Fruit fly (Drosophila melanogaster): ENCODE measurements around the gene Psn.
A peak's percentile ranks its signal among the peaks of the same experiment; 100 is the strongest.

Gene Psn

DNA sequence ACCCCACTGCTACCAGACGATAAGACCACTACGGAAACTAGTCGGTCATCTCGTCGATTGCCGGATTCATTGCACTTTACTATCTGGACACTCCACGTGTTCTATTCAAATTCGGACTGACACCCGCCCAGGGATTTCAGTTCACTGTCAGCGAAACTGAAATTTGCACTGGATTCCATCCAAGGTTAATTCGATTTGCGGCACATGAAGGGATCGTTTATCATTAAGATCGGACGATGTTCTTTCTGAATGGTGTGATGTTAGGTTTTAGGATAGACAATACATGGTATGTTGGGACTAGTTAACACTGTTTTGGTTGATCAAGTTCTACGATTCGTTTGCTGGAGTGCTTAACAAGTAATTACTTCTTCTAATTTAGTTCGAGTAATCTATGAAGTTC, 33.7 kb downstream of the Psn start, which contains the start of gene CG42764:
Gene CG42764 (minus strand): TSS at position 101 of the 400 bp plus-strand sequence.
- TF ChIP-seq sage (GFP tag; optimal IDR thresholded peaks at IDR 0.05) (no peak), OdsH (GFP tag; optimal IDR thresholded peaks at IDR 0.05) (no peak), pan (optimal IDR thresholded peaks at IDR 0.05) (no peak), Hnf4 (GFP tag; optimal IDR thresholded peaks at IDR 0.05) (no peak), Vsx2 (GFP tag; optimal IDR thresholded peaks at IDR 0.05; ENCODE audit: partially characterized antibody) (no peak), N (GFP tag; optimal IDR thresholded peaks at IDR 0.05) (no peak)

DNA sequence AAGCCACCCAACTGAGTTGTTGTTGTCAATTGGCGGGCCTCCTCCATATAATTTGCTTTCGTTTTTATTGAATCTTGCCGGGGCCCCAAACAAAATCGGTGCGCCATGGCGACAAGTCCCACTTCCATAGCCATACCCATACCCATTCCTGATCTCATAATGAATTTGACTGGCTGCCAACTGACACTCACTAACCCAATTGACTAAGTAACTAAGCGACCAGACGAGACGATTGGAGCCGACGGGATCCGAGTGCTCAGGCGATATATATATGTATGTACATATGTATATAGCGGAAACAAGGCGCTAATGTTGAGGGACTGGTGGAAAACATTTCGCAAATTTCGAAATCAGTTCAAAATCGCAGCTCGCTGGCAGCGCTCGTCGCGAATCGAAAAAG, 34.3 kb downstream of the Psn start, which contains the start of gene Tdh:
Gene Tdh (plus strand): TSS at position 346 of the 400 bp plus-strand sequence.
- TF ChIP-seq GATAd (GFP tag; optimal IDR thresholded peaks at IDR 0.05) (no peak), dmrt93B (GFP tag; optimal IDR thresholded peaks at IDR 0.05) (no peak), lola (GFP tag; optimal IDR thresholded peaks at IDR 0.05) (no peak), Vsx2 (GFP tag; optimal IDR thresholded peaks at IDR 0.05; ENCODE audit: partially characterized antibody) (no peak), brk (GFP tag; optimal IDR thresholded peaks at IDR 0.05) (no peak), pan (optimal IDR thresholded peaks at IDR 0.05) (no peak), Myc (optimal IDR thresholded peaks at IDR 0.05) (no peak), Jra (GFP tag; optimal IDR thresholded peaks at IDR 0.05) (no peak), CG9705 (GFP tag; optimal IDR thresholded peaks at IDR 0.05) (no peak), dsf (GFP tag; optimal IDR thresholded peaks at IDR 0.05; ENCODE audit: borderline replicate concordance) (no peak), foxo (GFP tag; optimal IDR thresholded peaks at IDR 0.05) (no peak)

DNA sequence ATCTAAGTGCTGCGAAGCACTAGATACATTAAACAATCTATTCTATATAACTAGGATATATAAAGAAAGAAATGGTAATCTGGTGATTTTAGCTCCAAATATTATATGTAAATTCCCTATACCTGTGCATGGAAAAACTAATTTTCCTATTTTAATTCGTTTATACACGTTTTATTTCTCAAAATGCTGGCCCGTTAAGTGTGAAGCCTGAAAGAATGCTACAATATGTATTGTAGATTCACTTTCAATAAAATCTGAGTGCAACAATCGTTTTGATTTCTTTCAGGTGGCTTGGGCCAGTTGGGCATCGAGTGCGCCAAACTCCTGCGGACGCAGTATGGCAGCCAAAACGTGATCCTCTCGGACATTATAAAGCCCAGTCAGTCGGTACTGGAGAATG, 35.2 kb downstream of the Psn start:
- no peak for TF ChIP-seq Dif (GFP tag; optimal IDR thresholded peaks at IDR 0.05; ENCODE audit: partially characterized antibody)
- TF ChIP-seq Mio (GFP tag; optimal IDR thresholded peaks at IDR 0.05) = no peak

DNA sequence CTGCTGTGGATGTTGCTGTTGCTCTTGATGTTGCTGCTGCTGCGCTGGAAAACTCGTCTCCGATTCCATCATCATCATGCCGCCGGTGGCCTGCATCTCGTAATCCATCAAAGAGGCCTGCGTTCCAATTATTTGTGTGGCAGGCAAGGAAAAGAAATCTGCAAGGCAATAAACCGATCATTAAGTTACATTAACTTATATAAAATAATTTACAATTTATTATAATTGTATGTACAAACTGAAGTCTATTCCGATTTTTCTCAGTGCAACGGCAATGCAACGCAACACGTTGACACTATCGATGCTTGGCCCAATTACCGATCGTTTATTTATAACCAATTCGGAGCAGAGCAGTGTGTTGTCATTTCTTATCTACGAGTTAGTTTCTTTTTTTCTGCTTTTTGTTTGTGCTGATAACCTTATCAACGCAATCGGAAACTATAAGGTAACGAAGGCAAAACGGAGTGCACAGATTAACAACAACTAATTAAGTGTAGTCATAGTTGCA, 38.8 kb downstream of the Psn start:
- TF ChIP-seq psq (GFP tag; optimal IDR thresholded peaks at IDR 0.05) (no peak), Dfd (GFP tag; optimal IDR thresholded peaks at IDR 0.05) (no peak), Sp1 (GFP tag; optimal IDR thresholded peaks at IDR 0.05) (no peak), N (GFP tag; optimal IDR thresholded peaks at IDR 0.05) (no peak), foxo (GFP tag; optimal IDR thresholded peaks at IDR 0.05) (no peak), CG32264 (GFP tag; optimal IDR thresholded peaks at IDR 0.05) (no peak), h (GFP tag; optimal IDR thresholded peaks at IDR 0.05) (no peak), ey (GFP tag; optimal IDR thresholded peaks at IDR 0.05) (no peak), jim (GFP tag; optimal IDR thresholded peaks at IDR 0.05) (no peak), brk (GFP tag; optimal IDR thresholded peaks at IDR 0.05) (no peak), Abd-B (GFP tag; optimal IDR thresholded peaks at IDR 0.05) (no peak), Hr78 (GFP tag; optimal IDR thresholded peaks at IDR 0.05) (no peak), Myc (optimal IDR thresholded peaks at IDR 0.05) (no peak), dl (GFP tag; optimal IDR thresholded peaks at IDR 0.05; ENCODE audit: insufficient read depth in 1 of 2, partially characterized antibody in 2 of 2) (no peak), Vsx2 (GFP tag; optimal IDR thresholded peaks at IDR 0.05; ENCODE audit: partially characterized antibody) (no peak), Dif (GFP tag; optimal IDR thresholded peaks at IDR 0.05; ENCODE audit: partially characterized antibody) (no peak), GATAd (GFP tag; optimal IDR thresholded peaks at IDR 0.05) (no peak)

DNA sequence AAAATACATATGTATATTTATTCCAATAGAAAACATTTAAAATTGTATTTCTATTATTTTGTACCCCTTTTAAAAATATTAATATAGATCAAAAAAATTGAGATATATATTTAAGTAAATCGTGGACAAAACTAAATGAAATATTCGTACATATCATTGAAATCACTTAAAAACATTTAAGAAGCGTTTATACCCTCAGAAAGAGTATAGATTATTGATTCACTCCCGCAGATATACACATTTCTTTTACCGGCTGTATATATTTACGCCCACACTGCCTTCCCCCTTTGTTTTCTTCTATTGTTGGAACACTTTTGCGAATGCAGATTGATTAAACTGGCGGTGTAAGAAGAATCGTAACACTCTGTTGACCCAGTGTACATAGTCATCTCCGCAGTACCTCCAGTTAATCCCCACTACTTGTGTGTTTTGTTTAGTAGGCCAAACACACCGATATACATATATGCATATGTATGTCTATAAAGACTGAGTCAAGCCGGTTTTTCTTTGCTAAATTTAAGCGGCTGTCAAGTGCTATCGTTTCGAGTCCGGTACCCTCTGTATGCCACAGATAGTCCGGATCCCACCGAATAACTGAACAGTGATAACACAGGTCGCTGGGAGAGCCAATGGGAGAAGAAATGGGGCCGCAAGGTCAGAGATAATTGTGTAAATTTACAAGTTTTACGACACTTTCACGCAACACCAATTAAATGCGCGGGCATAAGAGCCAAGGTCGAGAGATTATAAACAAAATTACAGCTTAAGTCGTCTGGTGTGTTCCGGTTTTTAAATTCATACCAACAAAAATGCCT, 39.4 kb downstream of the Psn start:
- TF ChIP-seq Hr83 (GFP tag; optimal IDR thresholded peaks at IDR 0.05; ENCODE audit: poor library complexity, severe bottlenecking) = peak; percentile 27
- no peak for TF ChIP-seq pan (optimal IDR thresholded peaks at IDR 0.05)
- peak; percentile 48 for TF ChIP-seq fru (GFP tag; optimal IDR thresholded peaks at IDR 0.05)
- TF ChIP-seq sage (GFP tag; optimal IDR thresholded peaks at IDR 0.05) = no peak
- TF ChIP-seq OdsH (GFP tag; optimal IDR thresholded peaks at IDR 0.05) = peak; percentile 18
- TF ChIP-seq Sp1 (GFP tag; optimal IDR thresholded peaks at IDR 0.05) = peak; percentile 6
- peak; percentile 21 for TF ChIP-seq h (GFP tag; optimal IDR thresholded peaks at IDR 0.05)
- peak; percentile 12 for TF ChIP-seq Hnf4 (GFP tag; optimal IDR thresholded peaks at IDR 0.05)
- TF ChIP-seq tai (GFP tag; optimal IDR thresholded peaks at IDR 0.05) = peak; percentile 9
- peak; percentile 9 for TF ChIP-seq HLH106 (tag; optimal IDR thresholded peaks at IDR 0.05)
- TF ChIP-seq Rel (GFP tag; optimal IDR thresholded peaks at IDR 0.05) = no peak
- peak; percentile 38 for TF ChIP-seq Rel (tag; optimal IDR thresholded peaks at IDR 0.05)
- peak; percentile 19 for TF ChIP-seq brk (GFP tag; optimal IDR thresholded peaks at IDR 0.05)
- TF ChIP-seq GATAd (GFP tag; optimal IDR thresholded peaks at IDR 0.05) = no peak
- TF ChIP-seq CG32264 (GFP tag; optimal IDR thresholded peaks at IDR 0.05) = no peak
- TF ChIP-seq foxo (GFP tag; optimal IDR thresholded peaks at IDR 0.05) = peak in 1 of 2 experiments; percentile 41
- peak; percentile 31 for TF ChIP-seq br (GFP tag; optimal IDR thresholded peaks at IDR 0.05)
- peak; percentile 72 for TF ChIP-seq rgr (GFP tag; optimal IDR thresholded peaks at IDR 0.05)

Measured in whole organism, wandering third instar larva.